Worm (Caenorhabditis elegans) whole organism, mixed stage, embryonic: ENCODE data around the gene trim-21.

Experiments
- blmp-1 ChIP-seq: fragments of 150-350 bp; optimal IDR thresholded peaks from 2 replicates; lab custom pipeline; 2014; ENCODE audit warnings: missing biosample characterization, missing genetic modification characterization
- cnd-1 ChIP-seq: fragments of 200-800 bp; sonication (Bioruptor generic); optimal IDR thresholded peaks from 2 replicates; lab custom pipeline; 2018; ENCODE audit warnings: mild to moderate bottlenecking, missing genetic modification characterization, missing compliant biosample characterization
- elt-1 ChIP-seq: sonication (generic microtip); optimal IDR thresholded peaks from 2 replicates; lab custom pipeline; 2017; ENCODE audit warnings: missing genetic modification characterization, mild to moderate bottlenecking, missing compliant biosample characterization, antibody characterized with exemption, moderate library complexity, borderline replicate concordance; ENCODE audit not compliant: insufficient read depth
- elt-3 ChIP-seq: fragments of 150-350 bp; optimal IDR thresholded peaks from 2 replicates; lab custom pipeline; 2014; ENCODE audit warnings: missing biosample characterization, missing genetic modification characterization
- flh-1 ChIP-seq: fragments of 200-800 bp; sonication (Bioruptor generic); optimal IDR thresholded peaks from 2 replicates; lab custom pipeline; 2018; ENCODE audit warnings: mild to moderate bottlenecking, missing genetic modification characterization, moderate library complexity, missing compliant biosample characterization
- lin-13 ChIP-seq: fragments of 150-350 bp; optimal IDR thresholded peaks from 2 replicates; lab custom pipeline; 2014; ENCODE audit warnings: missing biosample characterization, missing genetic modification characterization
- nhr-237 ChIP-seq: fragments of 150-350 bp; optimal IDR thresholded peaks from 2 replicates; lab custom pipeline; 2014; ENCODE audit warnings: missing biosample characterization, missing genetic modification characterization
- pha-4 ChIP-seq: fragments of 150-350 bp; optimal IDR thresholded peaks from 2 replicates; lab custom pipeline; 2018; ENCODE audit warnings: missing biosample characterization, missing genetic modification reagents, missing genetic modification characterization

ce11 chrII:2312747-2313146 is at the start of gene trim-21, which contains the start of gene B0281.1:
- no peak for TF ChIP-seq pha-4
- TF ChIP-seq elt-3 = no peak
- no peak for TF ChIP-seq elt-1
- TF ChIP-seq flh-1 (GFP tag; lab: Kevin White, UChicago) = no peak
- TF ChIP-seq cnd-1 (tag; lab: Kevin White, UChicago) = no peak
- no peak for TF ChIP-seq nhr-237 (tag; lab: Kevin White, UChicago)
- TF ChIP-seq blmp-1 (tag; lab: Kevin White, UChicago) = no peak
- no peak for TF ChIP-seq lin-13 (tag; lab: Kevin White, UChicago)
